Fruit fly (Drosophila melanogaster): ENCODE measurements around the gene CG9168.

CG9168 gene

DNA sequence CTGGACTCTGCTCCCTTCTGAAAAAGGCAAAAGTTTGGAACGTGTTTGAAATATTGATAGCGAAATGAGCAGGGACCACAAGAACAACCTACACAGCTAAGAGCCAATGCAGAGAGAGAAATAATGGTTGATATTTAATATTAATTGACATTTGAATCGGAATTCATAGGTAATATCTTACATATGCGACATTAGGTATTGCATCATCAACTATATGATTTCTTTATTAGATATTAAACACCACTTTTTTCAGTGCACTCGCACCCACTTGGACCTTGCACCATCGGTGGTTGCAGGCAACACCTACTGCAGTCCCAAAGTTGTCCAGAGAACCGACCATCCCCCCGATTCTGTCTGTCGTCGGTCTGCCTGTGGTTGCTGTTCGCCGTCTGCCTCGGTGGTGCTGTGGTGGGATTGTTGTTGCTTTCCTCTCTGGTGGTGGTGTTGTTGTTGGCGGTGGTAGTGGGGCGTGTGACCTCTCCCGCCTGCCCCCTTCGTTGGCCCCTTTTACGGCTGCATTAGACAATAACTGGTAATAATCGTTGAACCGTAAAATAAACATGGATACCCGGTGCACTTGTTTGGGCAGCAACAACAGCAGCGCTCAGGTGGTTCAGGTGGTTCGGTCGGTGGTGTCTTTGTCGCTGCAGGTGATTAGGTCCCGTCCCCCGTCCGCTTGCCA is 31.9 kb upstream of the CG9168 start (continued):
- peak; percentile 74 for TF ChIP-seq Rx (GFP tag; IDR thresholded peaks at IDR 0.05)
- peak; percentile 4 for TF ChIP-seq ind (GFP tag; optimal IDR thresholded peaks at IDR 0.05)
- TF ChIP-seq CG9215 (GFP tag; IDR thresholded peaks at IDR 0.05), result peak; percentile 23; the same call in 1 of the 2 replicates
- TF ChIP-seq HHEX (GFP tag; optimal IDR thresholded peaks at IDR 0.05), result peak; percentile 7
- TF ChIP-seq caup (GFP tag; optimal IDR thresholded peaks at IDR 0.05; ENCODE audit: severe bottlenecking), result peak; percentile 21
- no peak for TF ChIP-seq Tbp (GFP tag; optimal IDR thresholded peaks at IDR 0.05)
- TF ChIP-seq CG17612 (GFP tag; IDR thresholded peaks at IDR 0.05), result no peak
- TF ChIP-seq ci (GFP tag; IDR thresholded peaks at IDR 0.05), result peak; percentile 67; the same call in 2 of the 3 replicates
- no peak for TF ChIP-seq CG14965 (GFP tag; optimal IDR thresholded peaks at IDR 0.05; ENCODE audit: borderline replicate concordance)
- TF ChIP-seq az2 (GFP tag; optimal IDR thresholded peaks at IDR 0.05), result peak; percentile 25
- TF ChIP-seq E2f2 (GFP tag; IDR thresholded peaks at IDR 0.05), result peak; percentile 28; the same call in 1 of the 2 replicates
- TF ChIP-seq Camta (GFP tag; optimal IDR thresholded peaks at IDR 0.05), result peak; percentile 3
- no peak for TF ChIP-seq slou (GFP tag; optimal IDR thresholded peaks at IDR 0.05)
- peak; percentile 11 for TF ChIP-seq stwl (tag; optimal IDR thresholded peaks at IDR 0.05)
- TF ChIP-seq CG1024 (GFP tag; IDR thresholded peaks at IDR 0.05), result peak; percentile 52; the same call in 1 of the 2 replicates
- TF ChIP-seq slbo (GFP tag; IDR thresholded peaks at IDR 0.05), result peak; percentile 35
- TF ChIP-seq CG12769 (tag; optimal IDR thresholded peaks at IDR 0.05), result peak; percentile 69
- no peak for TF ChIP-seq ftz-f1 (GFP tag; optimal IDR thresholded peaks at IDR 0.05)
- peak; percentile 53; the same call in 1 of the 2 replicates for TF ChIP-seq CG32767 (GFP tag; IDR thresholded peaks at IDR 0.05)
- TF ChIP-seq CG1233 (GFP tag; optimal IDR thresholded peaks at IDR 0.05), result peak; percentile 55
- peak; percentile 44 for TF ChIP-seq cwo (GFP tag; optimal IDR thresholded peaks at IDR 0.05)
- peak; percentile 67 for TF ChIP-seq Ssrp (tag; optimal IDR thresholded peaks at IDR 0.05)
- peak; percentile 61 for TF ChIP-seq CG32772 (GFP tag; IDR thresholded peaks at IDR 0.05)
- TF ChIP-seq kah (GFP tag; optimal IDR thresholded peaks at IDR 0.05), result peak; percentile 21
- TF ChIP-seq Xbp1 (GFP tag; optimal IDR thresholded peaks at IDR 0.05), result peak; percentile 33
- peak; percentile 83 for TF ChIP-seq dmrt11E (tag; optimal IDR thresholded peaks at IDR 0.05)
- TF ChIP-seq CG7987 (GFP tag; optimal IDR thresholded peaks at IDR 0.05), result no peak

DNA sequence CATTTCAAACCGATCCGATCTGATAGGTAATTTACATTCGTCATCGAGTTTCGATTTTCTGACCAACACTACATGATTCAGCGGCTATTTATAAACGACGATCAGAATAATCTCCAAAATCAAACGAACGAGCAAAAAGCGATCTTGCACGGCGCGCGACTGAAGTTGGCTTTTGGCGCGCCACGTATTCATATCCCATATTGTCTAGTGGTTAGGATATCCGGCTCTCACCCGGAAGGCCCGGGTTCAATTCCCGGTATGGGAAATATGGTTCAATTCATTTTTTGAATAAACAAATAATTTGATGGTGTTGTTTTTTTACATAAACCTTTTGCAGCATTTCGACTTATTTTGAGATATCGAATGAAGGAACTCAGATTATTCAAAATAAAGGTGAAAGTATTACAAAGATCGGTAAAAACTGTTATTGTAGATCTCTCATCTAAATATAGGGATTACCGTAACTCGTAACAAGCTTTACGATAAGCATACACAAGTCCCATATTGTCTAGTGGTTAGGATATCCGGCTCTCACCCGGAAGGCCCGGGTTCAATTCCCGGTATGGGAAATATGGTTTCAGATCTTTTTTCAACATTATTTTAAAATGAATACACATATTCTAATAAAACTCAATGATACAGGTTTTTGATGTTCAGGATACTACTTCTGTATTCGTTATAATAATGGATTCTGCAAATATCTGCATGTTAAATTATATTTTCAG is 31.0 kb upstream of the CG9168 start:
- TF ChIP-seq Pdp1 (GFP tag; optimal IDR thresholded peaks at IDR 0.05) (peak in 1 of 2 experiments; percentile 10), Max (GFP tag; optimal IDR thresholded peaks at IDR 0.05) (no peak), CG16813 (GFP tag; IDR thresholded peaks at IDR 0.05; ENCODE audit: partially characterized antibody) (peak; percentile 61; the same call in 2 of the 3 replicates), sim (GFP tag; IDR thresholded peaks at IDR 0.05) (no peak), CG13287 (GFP tag; IDR thresholded peaks at IDR 0.05; ENCODE audit: partially characterized antibody) (peak; percentile 30), knrl (GFP tag; IDR thresholded peaks at IDR 0.05; ENCODE audit: partially characterized antibody) (peak; percentile 50; the same call in 2 of the 3 replicates), Doc3 (GFP tag; IDR thresholded peaks at IDR 0.05; ENCODE audit: partially characterized antibody) (0 out of 3 replicates have a peak, but pooled peaks have one; percentile 30), Opbp (GFP tag; IDR thresholded peaks at IDR 0.05; ENCODE audit: partially characterized antibody) (peak; percentile 69; the same call in 2 of the 3 replicates), fd3F (GFP tag; optimal IDR thresholded peaks at IDR 0.05) (no peak), p53 (GFP tag; optimal IDR thresholded peaks at IDR 0.05) (no peak), vnd (GFP tag; IDR thresholded peaks at IDR 0.05; ENCODE audit: partially characterized antibody) (peak; percentile 27; the same call in 1 of the 3 replicates), CG11247 (GFP tag; IDR thresholded peaks at IDR 0.05) (no peak), tna (GFP tag; IDR thresholded peaks at IDR 0.05; ENCODE audit: partially characterized antibody) (peak; percentile 57), chm (GFP tag; IDR thresholded peaks at IDR 0.05) (peak; percentile 8; the same call in 1 of the 2 replicates), Dll (GFP tag; IDR thresholded peaks at IDR 0.05; ENCODE audit: partially characterized antibody) (peak; percentile 43; the same call in 1 of the 4 replicates), toy (GFP tag; IDR thresholded peaks at IDR 0.05) (no peak), CG8281 (tag; optimal IDR thresholded peaks at IDR 0.05) (no peak), CG32772 (GFP tag; IDR thresholded peaks at IDR 0.05) (no peak), sens (GFP tag) (peak; percentile 16), HLH4C (GFP tag; IDR thresholded peaks at IDR 0.05; ENCODE audit: partially characterized antibody) (peak; percentile 54), Dip3 (GFP tag; optimal IDR thresholded peaks at IDR 0.05) (no peak)

Data from whole organism, embryonic.